Worm (Caenorhabditis elegans) whole organism, L4 larva: Measurements from ENCODE around the gene F47E1.1.

Source experiments
- Y75B8A.6 ChIP-seq: fragments of 200-800 bp; sonication (Bioruptor generic); IDR thresholded peaks from 2 replicates; pipeline ENCODE4 v1.3.6; 2022; ENCODE audit warnings: missing genetic modification reagents, missing genetic modification characterization, missing compliant biosample characterization
- attf-4 ChIP-seq: sonication (generic microtip); optimal IDR thresholded peaks from 3 replicates; lab custom pipeline; 2017; ENCODE audit warnings: missing biosample characterization, missing genetic modification characterization
- duxl-1 ChIP-seq: sonication (generic microtip); optimal IDR thresholded peaks from 2 replicates; lab custom pipeline; 2016; ENCODE audit warnings: mild to moderate bottlenecking, missing genetic modification characterization, moderate library complexity, missing compliant biosample characterization; ENCODE audit not compliant: poor library complexity
- hlh-30 ChIP-seq: sonication (generic microtip); optimal IDR thresholded peaks from 2 replicates; lab custom pipeline; 2017; ENCODE audit warnings: antibody characterized with exemption, mild to moderate bottlenecking, missing genetic modification characterization, missing compliant biosample characterization; ENCODE audit not compliant: insufficient read depth
- jun-1 ChIP-seq: fragments of 150-350 bp; optimal IDR thresholded peaks from 2 replicates; lab custom pipeline; 2014; ENCODE audit warnings: missing biosample characterization, missing genetic modification reagents, missing genetic modification characterization
- lin-39 ChIP-seq: fragments of 150-350 bp; optimal IDR thresholded peaks from 2 replicates; lab custom pipeline; 2014; ENCODE audit warnings: missing biosample characterization, missing genetic modification reagents, missing genetic modification characterization
- nhr-237 ChIP-seq: sonication (generic microtip); optimal IDR thresholded peaks from 2 replicates; lab custom pipeline; 2017; ENCODE audit warnings: missing biosample characterization, missing genetic modification characterization
- unc-130 ChIP-seq: sonication (generic microtip); optimal IDR thresholded peaks from 2 replicates; lab custom pipeline; 2016; ENCODE audit warnings: missing genetic modification reagents, missing genetic modification characterization, missing compliant biosample characterization

DNA sequence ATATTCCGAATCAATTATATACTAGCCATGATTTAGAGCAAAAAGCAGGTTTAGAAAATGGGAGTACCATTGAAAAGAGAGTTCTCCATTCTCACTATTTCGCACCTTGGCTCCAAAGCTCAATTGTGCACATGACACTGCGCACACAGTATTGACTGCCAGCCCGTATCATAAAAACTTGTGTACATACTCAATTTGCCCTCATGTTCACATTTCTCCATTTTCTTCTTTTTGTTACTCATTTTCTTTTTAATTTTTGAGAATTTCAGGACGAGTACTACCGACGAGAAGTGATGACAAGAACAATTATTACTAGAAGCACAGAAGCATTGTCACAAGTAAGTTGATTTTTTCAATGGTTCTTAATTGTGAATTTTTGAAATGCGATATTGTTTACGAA, 27.4 kb downstream of the F47E1.1 start:
- TF ChIP-seq attf-4 (tag; lab: Kevin White, UChicago) (no peak), lin-39 (tag; lab: Kevin White, UChicago) (no peak), nhr-237 (tag; lab: Kevin White, UChicago) (no peak), duxl-1 (tag; lab: Kevin White, UChicago) (no peak), jun-1 (no peak), Y75B8A.6 (GFP tag; lab: Robert Waterston, UW) (no peak), hlh-30 (peak; percentile 32), unc-130 (GFP tag; lab: Kevin White, UChicago) (no peak)
